Fruit fly (Drosophila melanogaster) Kc167 (cell line): ENCODE data around the gene Dif.

ENCODE experiments used
- Myc ChIP-seq: fragments of >200 bp; optimal IDR thresholded peaks from 2 replicates; lab custom pipeline; 2017; ENCODE audit warnings: missing external identifiers
- Sin3A ChIP-seq: fragments of >200 bp; optimal IDR thresholded peaks from 2 replicates; lab custom pipeline; 2018; ENCODE audit warnings: missing external identifiers
- h ChIP-seq: fragments of >200 bp; optimal IDR thresholded peaks from 3 replicates; lab custom pipeline; 2018; ENCODE audit warnings: missing external identifiers
- insv ChIP-seq: fragments of >200 bp; optimal IDR thresholded peaks from 3 replicates; lab custom pipeline; 2018; ENCODE audit warnings: missing external identifiers
- psq ChIP-seq: fragments of >200 bp; optimal IDR thresholded peaks from 2 replicates; lab custom pipeline; 2017; ENCODE audit warnings: missing external identifiers
- ttk ChIP-seq: sonication (Bioruptor generic); optimal IDR thresholded peaks from 2 replicates; lab custom pipeline; 2017; ENCODE audit warnings: missing external identifiers

- TF ChIP-seq psq (lab: Kevin White, UChicago): no peak
- no peak for TF ChIP-seq h (lab: Kevin White, UChicago)
- no peak for TF ChIP-seq ttk
- no peak for TF ChIP-seq Myc (lab: Kevin White, UChicago)
- no peak for TF ChIP-seq Sin3A (lab: Kevin White, UChicago)
- TF ChIP-seq insv (lab: Kevin White, UChicago): no peak
Observed at dm6 chr2L:17477710-17478109, 44.7 kb upstream of the Dif start, which contains the start of gene cass.
